Worm (Caenorhabditis elegans): Measurements from ENCODE around the gene F41B5.12.

Gene F41B5.12

ce11 chrV:2290329-2290728 is 29.6 kb downstream of the F41B5.12 start, which contains the start of gene nhr-225:
TSS of gene nhr-225 (minus strand) at chrV:2290474.
- TF ChIP-seq pes-1 (GFP tag; IDR thresholded peaks at IDR 0.05) = no peak
- no peak for TF ChIP-seq scrt-1 (GFP tag; IDR thresholded peaks at IDR 0.05)
- TF ChIP-seq tra-4 (tag; optimal IDR thresholded peaks at IDR 0.05) = no peak
- TF ChIP-seq B0310.2 (tag; optimal IDR thresholded peaks at IDR 0.05) = no peak
- no peak for TF ChIP-seq flt-1 (GFP tag; IDR thresholded peaks at IDR 0.05)
- no peak for TF ChIP-seq hmbx-1 (tag; optimal IDR thresholded peaks at IDR 0.05)
- no peak for TF ChIP-seq hnd-1 (tag; optimal IDR thresholded peaks at IDR 0.05)
- TF ChIP-seq hmg-4 (GFP tag; optimal IDR thresholded peaks at IDR 0.05) = no peak
- no peak for TF ChIP-seq tbx-37 (GFP tag; conservative IDR thresholded peaks at IDR 0.05)
- TF ChIP-seq aly-1 (tag; optimal IDR thresholded peaks at IDR 0.05) = no peak
- no peak for TF ChIP-seq ets-7 (tag; optimal IDR thresholded peaks at IDR 0.05)
- TF ChIP-seq ceh-13 (GFP tag; optimal IDR thresholded peaks at IDR 0.05) = no peak
- no peak for TF ChIP-seq tbx-11 (GFP tag; IDR thresholded peaks at IDR 0.05)
- TF ChIP-seq ceh-36 (tag; optimal IDR thresholded peaks at IDR 0.05) = no peak
- TF ChIP-seq F13C5.2 (tag; optimal IDR thresholded peaks at IDR 0.05) = no peak
- TF ChIP-seq ama-1 (optimal IDR thresholded peaks at IDR 0.05) = no peak
- TF ChIP-seq sea-1 (GFP tag; conservative IDR thresholded peaks at IDR 0.05) = no peak

ce11 chrV:2292240-2292639 is 31.5 kb downstream of the F41B5.12 start, which contains the start of gene nhr-115:
TSS of gene nhr-115 (plus strand) at chrV:2292540.
- TF ChIP-seq ceh-13 (GFP tag; optimal IDR thresholded peaks at IDR 0.05) (no peak), B0310.2 (tag; optimal IDR thresholded peaks at IDR 0.05) (no peak), aly-1 (tag; optimal IDR thresholded peaks at IDR 0.05) (no peak), ama-1 (optimal IDR thresholded peaks at IDR 0.05) (no peak), scrt-1 (GFP tag; IDR thresholded peaks at IDR 0.05) (no peak), hnd-1 (tag; optimal IDR thresholded peaks at IDR 0.05) (no peak), hmg-4 (GFP tag; optimal IDR thresholded peaks at IDR 0.05) (no peak), flt-1 (GFP tag; IDR thresholded peaks at IDR 0.05) (no peak), hmbx-1 (tag; optimal IDR thresholded peaks at IDR 0.05) (no peak), pes-1 (GFP tag; IDR thresholded peaks at IDR 0.05) (no peak), tbx-11 (GFP tag; IDR thresholded peaks at IDR 0.05) (no peak), ceh-36 (tag; optimal IDR thresholded peaks at IDR 0.05) (no peak), tra-4 (tag; optimal IDR thresholded peaks at IDR 0.05) (no peak), tbx-37 (GFP tag; conservative IDR thresholded peaks at IDR 0.05) (no peak), F13C5.2 (tag; optimal IDR thresholded peaks at IDR 0.05) (no peak), ets-7 (tag; optimal IDR thresholded peaks at IDR 0.05) (no peak), sea-1 (GFP tag; conservative IDR thresholded peaks at IDR 0.05) (no peak)

- TF ChIP-seq hmg-4 (GFP tag; optimal IDR thresholded peaks at IDR 0.05) (no peak), ceh-13 (GFP tag; optimal IDR thresholded peaks at IDR 0.05) (no peak), tra-4 (tag; optimal IDR thresholded peaks at IDR 0.05) (no peak), flt-1 (GFP tag; IDR thresholded peaks at IDR 0.05) (no peak), ama-1 (optimal IDR thresholded peaks at IDR 0.05) (no peak), B0310.2 (tag; optimal IDR thresholded peaks at IDR 0.05) (no peak), hnd-1 (tag; optimal IDR thresholded peaks at IDR 0.05) (no peak), aly-1 (tag; optimal IDR thresholded peaks at IDR 0.05) (no peak)
Measured at ce11 chrV:2294577-2294976, 33.8 kb downstream of the F41B5.12 start, which contains the start of gene nhr-226. TSS of gene nhr-226 (plus strand) at chrV:2294877.

- TF ChIP-seq sea-1 (GFP tag; conservative IDR thresholded peaks at IDR 0.05) (no peak), hnd-1 (tag; optimal IDR thresholded peaks at IDR 0.05) (no peak), ceh-36 (tag; optimal IDR thresholded peaks at IDR 0.05) (no peak), ama-1 (optimal IDR thresholded peaks at IDR 0.05) (no peak), pes-1 (GFP tag; IDR thresholded peaks at IDR 0.05) (no peak), B0310.2 (tag; optimal IDR thresholded peaks at IDR 0.05) (no peak), scrt-1 (GFP tag; IDR thresholded peaks at IDR 0.05) (no peak), aly-1 (tag; optimal IDR thresholded peaks at IDR 0.05) (no peak), hmbx-1 (tag; optimal IDR thresholded peaks at IDR 0.05) (no peak), hmg-4 (GFP tag; optimal IDR thresholded peaks at IDR 0.05) (no peak), tbx-11 (GFP tag; IDR thresholded peaks at IDR 0.05) (no peak), ets-7 (tag; optimal IDR thresholded peaks at IDR 0.05) (no peak), flt-1 (GFP tag; IDR thresholded peaks at IDR 0.05) (no peak), ceh-13 (GFP tag; optimal IDR thresholded peaks at IDR 0.05) (no peak), tbx-37 (GFP tag; conservative IDR thresholded peaks at IDR 0.05) (no peak)
Measured at ce11 chrV:2300905-2301304, 40.1 kb downstream of the F41B5.12 start, which contains the start of gene Y19D10B.8. TSS of gene Y19D10B.8 (minus strand) at chrV:2301005.

- TF ChIP-seq tra-4 (tag; optimal IDR thresholded peaks at IDR 0.05) (no peak), hmg-4 (GFP tag; optimal IDR thresholded peaks at IDR 0.05) (no peak), B0310.2 (tag; optimal IDR thresholded peaks at IDR 0.05) (no peak), ama-1 (optimal IDR thresholded peaks at IDR 0.05) (no peak), pes-1 (GFP tag; IDR thresholded peaks at IDR 0.05) (no peak), ceh-36 (tag; optimal IDR thresholded peaks at IDR 0.05) (no peak)
Measured at ce11 chrV:2303775-2304174, 43.0 kb downstream of the F41B5.12 start, which contains the start of gene irld-15. TSS of gene irld-15 (minus strand) at chrV:2303875.

- TF ChIP-seq flt-1 (GFP tag; IDR thresholded peaks at IDR 0.05) = no peak
- TF ChIP-seq ceh-36 (tag; optimal IDR thresholded peaks at IDR 0.05) = no peak
- no peak for TF ChIP-seq F13C5.2 (tag; optimal IDR thresholded peaks at IDR 0.05)
- no peak for TF ChIP-seq B0310.2 (tag; optimal IDR thresholded peaks at IDR 0.05)
- no peak for TF ChIP-seq tbx-11 (GFP tag; IDR thresholded peaks at IDR 0.05)
- no peak for TF ChIP-seq hmbx-1 (tag; optimal IDR thresholded peaks at IDR 0.05)
Measured at ce11 chrV:2306383-2306782, 45.6 kb downstream of the F41B5.12 start.

- no peak for TF ChIP-seq aly-1 (tag; optimal IDR thresholded peaks at IDR 0.05)
- no peak for TF ChIP-seq tra-4 (tag; optimal IDR thresholded peaks at IDR 0.05)
- TF ChIP-seq ets-7 (tag; optimal IDR thresholded peaks at IDR 0.05) = no peak
- no peak for TF ChIP-seq F13C5.2 (tag; optimal IDR thresholded peaks at IDR 0.05)
- TF ChIP-seq B0310.2 (tag; optimal IDR thresholded peaks at IDR 0.05) = no peak
- TF ChIP-seq hmg-4 (GFP tag; optimal IDR thresholded peaks at IDR 0.05) = no peak
- no peak for TF ChIP-seq hmbx-1 (tag; optimal IDR thresholded peaks at IDR 0.05)
- no peak for TF ChIP-seq sea-1 (GFP tag; conservative IDR thresholded peaks at IDR 0.05)
- TF ChIP-seq ceh-36 (tag; optimal IDR thresholded peaks at IDR 0.05) = no peak
Measured at ce11 chrV:2308246-2308645, 47.5 kb downstream of the F41B5.12 start.
